ENCODE assay signal across 5 worm cellular contexts in genomic region chrV:2008412-2008811, ce11.
TF ChIP-seq lines count a peak whose summit lies in the region.

No protein-coding gene starts in this region.

TF ChIP-seq in whole organism, L1 larva, 84 proteins besides CTCF, POLR2A, EP300 and RAD21 (continued from another document and continues in another):
- TF ChIP-seq lin-13 (GFP tag; optimal IDR thresholded peaks at IDR 0.05; lab: Kevin White, UChicago) (peak; percentile 41), ets-5 (GFP tag; IDR thresholded peaks at IDR 0.05; lab: Robert Waterston, UW) (no peak), mef-2 (tag; optimal IDR thresholded peaks at IDR 0.05; lab: Kevin White, UChicago) (no peak), pax-3 (tag; optimal IDR thresholded peaks at IDR 0.05; lab: Kevin White, UChicago) (no peak), fkh-4 (tag; optimal IDR thresholded peaks at IDR 0.05; lab: Kevin White, UChicago; ENCODE audit: borderline replicate concordance) (no peak), lin-39 (tag; optimal IDR thresholded peaks at IDR 0.05; lab: Kevin White, UChicago) (no peak), mdl-1 (tag; optimal IDR thresholded peaks at IDR 0.05; lab: Kevin White, UChicago) (peak in 1 of 2 experiments; percentile 14), ceh-8 (GFP tag; optimal IDR thresholded peaks at IDR 0.05; lab: Kevin White, UChicago) (no peak), ceh-88 (GFP tag; IDR thresholded peaks at IDR 0.05; lab: Robert Waterston, UW) (peak; percentile 59; the same call in 1 of the 2 replicates), elt-2 (tag; optimal IDR thresholded peaks at IDR 0.05; lab: Kevin White, UChicago) (no peak), nhr-28 (tag; optimal IDR thresholded peaks at IDR 0.05; lab: Kevin White, UChicago) (no peak), lin-35 (GFP tag; optimal IDR thresholded peaks at IDR 0.05; lab: Kevin White, UChicago) (peak; percentile 19 to 78), fkh-10 (GFP tag; optimal IDR thresholded peaks at IDR 0.05; lab: Kevin White, UChicago) (no peak), alr-1 (tag; optimal IDR thresholded peaks at IDR 0.05; lab: Kevin White, UChicago; ENCODE audit: borderline replicate concordance) (no peak), sox-4 (tag; optimal IDR thresholded peaks at IDR 0.05; lab: Kevin White, UChicago) (no peak), dpl-1 (GFP tag; optimal IDR thresholded peaks at IDR 0.05; lab: Kevin White, UChicago) (peak; percentile 15 to 63 (median 51)), nhr-71 (tag; optimal IDR thresholded peaks at IDR 0.05; lab: Kevin White, UChicago) (peak; percentile 79), ztf-11 (tag; optimal IDR thresholded peaks at IDR 0.05; lab: Kevin White, UChicago) (no peak), xbp-1 (tag; optimal IDR thresholded peaks at IDR 0.05; lab: Kevin White, UChicago) (peak; percentile 13), lsy-2 (tag; optimal IDR thresholded peaks at IDR 0.05; lab: Kevin White, UChicago) (peak; percentile 82 to 97), unc-98 (GFP tag; IDR thresholded peaks at IDR 0.05; lab: Robert Waterston, UW) (no peak), ces-1 (GFP tag; optimal IDR thresholded peaks at IDR 0.05; lab: Kevin White, UChicago) (no peak), C04F5.9 (tag; optimal IDR thresholded peaks at IDR 0.05; lab: Kevin White, UChicago) (peak; percentile 31), egl-13 (tag; optimal IDR thresholded peaks at IDR 0.05; lab: Kevin White, UChicago) (no peak), zip-4 (GFP tag; optimal IDR thresholded peaks at IDR 0.05; lab: Kevin White, UChicago) (no peak), aly-2 (tag; optimal IDR thresholded peaks at IDR 0.05; lab: Kevin White, UChicago) (no peak), pqm-1 (tag; optimal IDR thresholded peaks at IDR 0.05; lab: Kevin White, UChicago) (no peak)

TF ChIP-seq in whole organism, L2 larva, 48 proteins besides CTCF, POLR2A, EP300 and RAD21 (continued from another document):
- TF ChIP-seq F13H6.1 (tag; optimal IDR thresholded peaks at IDR 0.05; lab: Kevin White, UChicago), result no peak
- TF ChIP-seq lsy-2 (tag; optimal IDR thresholded peaks at IDR 0.05; lab: Kevin White, UChicago), result peak; percentile 73 to 96
- peak; percentile 1 for TF ChIP-seq crh-2 (tag; optimal IDR thresholded peaks at IDR 0.05; lab: Kevin White, UChicago)
- peak; percentile 75 for TF ChIP-seq unc-55 (GFP tag; optimal IDR thresholded peaks at IDR 0.05; lab: Kevin White, UChicago)
- no peak for TF ChIP-seq nhr-10 (tag; optimal IDR thresholded peaks at IDR 0.05; lab: Kevin White, UChicago)

TF ChIP-seq in whole organism, L3 larva, 47 proteins besides CTCF, POLR2A, EP300 and RAD21 (continued from another document):
- TF ChIP-seq nhr-11 (tag; optimal IDR thresholded peaks at IDR 0.05; lab: Kevin White, UChicago), result no peak

TF ChIP-seq in whole organism, L4 larva, 104 proteins besides CTCF, POLR2A, EP300 and RAD21 (continued from another document):
- TF ChIP-seq dve-1 (tag; optimal IDR thresholded peaks at IDR 0.05; lab: Kevin White, UChicago; ENCODE audit: insufficient read depth) (peak; percentile 34), lin-13 (GFP tag; optimal IDR thresholded peaks at IDR 0.05; lab: Kevin White, UChicago) (no peak), nhr-77 (tag; optimal IDR thresholded peaks at IDR 0.05; lab: Kevin White, UChicago) (peak; percentile 62), hlh-30 (tag; optimal IDR thresholded peaks at IDR 0.05; lab: Kevin White, UChicago; ENCODE audit: insufficient read depth) (peak; percentile 28), unc-130 (GFP tag; optimal IDR thresholded peaks at IDR 0.05; lab: Kevin White, UChicago) (peak; percentile 91), nhr-28 (tag; optimal IDR thresholded peaks at IDR 0.05; lab: Kevin White, UChicago) (peak; percentile 54), lsy-2 (tag; optimal IDR thresholded peaks at IDR 0.05; lab: Kevin White, UChicago) (peak; percentile 47 to 96), hmg-1.1 (GFP tag; IDR thresholded peaks at IDR 0.05; lab: Robert Waterston, UW) (peak; percentile 50; the same call in 1 of the 2 replicates), snpc-1.2 (GFP tag; IDR thresholded peaks at IDR 0.05; lab: Robert Waterston, UW) (peak; percentile 59; the same call in 1 of the 2 replicates), snpc-4 (tag; optimal IDR thresholded peaks at IDR 0.05; lab: Kevin White, UChicago) (no peak), sdz-12 (GFP tag; optimal IDR thresholded peaks at IDR 0.05; lab: Kevin White, UChicago) (no peak), ctbp-1 (GFP tag; IDR thresholded peaks at IDR 0.05; lab: Robert Waterston, UW) (0 out of 2 replicates have a peak, but pooled peaks have one; percentile 51), madf-9 (GFP tag; conservative IDR thresholded peaks at IDR 0.05; lab: Robert Waterston, UW) (0 out of 2 replicates have a peak, but pooled peaks have one; percentile 33), nhr-102 (tag; optimal IDR thresholded peaks at IDR 0.05; lab: Kevin White, UChicago) (peak; percentile 70), hlh-11 (tag; optimal IDR thresholded peaks at IDR 0.05; lab: Kevin White, UChicago) (peak; percentile 49), daf-19 (GFP tag; conservative IDR thresholded peaks at IDR 0.05; lab: Robert Waterston, UW) (no peak), T26A8.4 (GFP tag; IDR thresholded peaks at IDR 0.05; lab: Robert Waterston, UW) (peak; percentile 67), ceh-20 (GFP tag; IDR thresholded peaks at IDR 0.05; lab: Robert Waterston, UW) (0 out of 2 replicates have a peak, but pooled peaks have one; percentile 65), daf-16 (GFP tag; optimal IDR thresholded peaks at IDR 0.05; lab: Kevin White, UChicago) (no peak), daf-16 (tag; optimal IDR thresholded peaks at IDR 0.05; lab: Kevin White, UChicago) (peak; percentile 25)

TF ChIP-seq in whole organism, young adult, 124 proteins besides CTCF, POLR2A, EP300 and RAD21 (continued from another document and continues in another):
- TF ChIP-seq egrh-3 (GFP tag; IDR thresholded peaks at IDR 0.05; lab: Robert Waterston, UW), result peak; percentile 42; the same call in 1 of the 2 replicates
- TF ChIP-seq mes-4 (tag; optimal IDR thresholded peaks at IDR 0.05; lab: Kevin White, UChicago), result no peak
- TF ChIP-seq Y56A3A.18 (GFP tag; IDR thresholded peaks at IDR 0.05; lab: Robert Waterston, UW), result no peak
- peak; percentile 84 for TF ChIP-seq madf-8 (GFP tag; conservative IDR thresholded peaks at IDR 0.05; lab: Robert Waterston, UW)
- TF ChIP-seq ets-4 (GFP tag; optimal IDR thresholded peaks at IDR 0.05; lab: Kevin White, UChicago), result no peak
- no peak for TF ChIP-seq K11D2.4 (GFP tag; IDR thresholded peaks at IDR 0.05; lab: Robert Waterston, UW)
- no peak for TF ChIP-seq mel-28 (tag; optimal IDR thresholded peaks at IDR 0.05; lab: Kevin White, UChicago; ENCODE audit: borderline replicate concordance)
- peak; percentile 81 for TF ChIP-seq Y67H2A.10 (GFP tag; conservative IDR thresholded peaks at IDR 0.05; lab: Robert Waterston, UW)
- TF ChIP-seq lag-1 (GFP tag; IDR thresholded peaks at IDR 0.05; lab: Robert Waterston, UW), result no peak
- peak; percentile 41; the same call in 1 of the 2 replicates for TF ChIP-seq Y53F4B.3 (GFP tag; IDR thresholded peaks at IDR 0.05; lab: Robert Waterston, UW)
- no peak for TF ChIP-seq C06A6.2 (GFP tag; conservative IDR thresholded peaks at IDR 0.05; lab: Robert Waterston, UW)
- TF ChIP-seq snpc-1.1 (tag; optimal IDR thresholded peaks at IDR 0.05; lab: Kevin White, UChicago; ENCODE audit: insufficient read depth), result no peak
- TF ChIP-seq hlh-26 (GFP tag; conservative IDR thresholded peaks at IDR 0.05; lab: Robert Waterston, UW), result no peak
- peak; percentile 62 for TF ChIP-seq dpl-1 (GFP tag; optimal IDR thresholded peaks at IDR 0.05; lab: Kevin White, UChicago)
- TF ChIP-seq ztf-22 (GFP tag; optimal IDR thresholded peaks at IDR 0.05; lab: Kevin White, UChicago), result no peak
- no peak for TF ChIP-seq sptf-2 (GFP tag; optimal IDR thresholded peaks at IDR 0.05; lab: Kevin White, UChicago)
- TF ChIP-seq lir-1 (GFP tag; conservative IDR thresholded peaks at IDR 0.05; lab: Robert Waterston, UW), result peak; percentile 57; the same call in 1 of the 2 replicates
- TF ChIP-seq C17E4.6 (GFP tag; IDR thresholded peaks at IDR 0.05; lab: Robert Waterston, UW), result no peak
- TF ChIP-seq D2030.7 (GFP tag; IDR thresholded peaks at IDR 0.05; lab: Robert Waterston, UW), result peak; percentile 90
- TF ChIP-seq pha-4 (tag; optimal IDR thresholded peaks at IDR 0.05; lab: Kevin White, UChicago), result no peak
- no peak for TF ChIP-seq T26A5.8 (tag; optimal IDR thresholded peaks at IDR 0.05; lab: Kevin White, UChicago)
- TF ChIP-seq ceh-91 (GFP tag; IDR thresholded peaks at IDR 0.05; lab: Robert Waterston, UW), result peak; percentile 89
- TF ChIP-seq F52B5.7 (tag; optimal IDR thresholded peaks at IDR 0.05; lab: Kevin White, UChicago), result no peak
- peak; percentile 53; the same call in 1 of the 2 replicates for TF ChIP-seq ekl-4 (GFP tag; IDR thresholded peaks at IDR 0.05; lab: Robert Waterston, UW)
- TF ChIP-seq cebp-1 (GFP tag; IDR thresholded peaks at IDR 0.05; lab: Robert Waterston, UW), result peak; percentile 44; the same call in 1 of the 2 replicates
- TF ChIP-seq cebp-1 (tag; optimal IDR thresholded peaks at IDR 0.05; lab: Kevin White, UChicago), result peak; percentile 35
- TF ChIP-seq xnd-1 (tag; optimal IDR thresholded peaks at IDR 0.05; lab: Kevin White, UChicago), result peak; percentile 27
- TF ChIP-seq nhr-27 (tag; optimal IDR thresholded peaks at IDR 0.05; lab: Kevin White, UChicago), result no peak
- peak; percentile 69 for TF ChIP-seq attf-5 (GFP tag; optimal IDR thresholded peaks at IDR 0.05; lab: Kevin White, UChicago)
- TF ChIP-seq snpc-3.4 (tag; optimal IDR thresholded peaks at IDR 0.05; lab: Kevin White, UChicago), result no peak
- no peak for TF ChIP-seq chd-7 (tag; optimal IDR thresholded peaks at IDR 0.05; lab: Kevin White, UChicago)
- 0 out of 2 replicates have a peak, but pooled peaks have one; percentile 41 for TF ChIP-seq egl-44 (GFP tag; IDR thresholded peaks at IDR 0.05; lab: Robert Waterston, UW)
- peak; percentile 0 for TF ChIP-seq nhr-90 (tag; optimal IDR thresholded peaks at IDR 0.05; lab: Kevin White, UChicago)
- no peak for TF ChIP-seq die-1 (tag; optimal IDR thresholded peaks at IDR 0.05; lab: Kevin White, UChicago)
- TF ChIP-seq B0336.3 (GFP tag; IDR thresholded peaks at IDR 0.05; lab: Robert Waterston, UW), result peak; percentile 65
- TF ChIP-seq lin-26 (GFP tag; IDR thresholded peaks at IDR 0.05; lab: Robert Waterston, UW), result no peak
- TF ChIP-seq madf-6 (GFP tag; IDR thresholded peaks at IDR 0.05; lab: Robert Waterston, UW), result peak; percentile 90
- TF ChIP-seq atf-7 (tag; optimal IDR thresholded peaks at IDR 0.05; lab: Kevin White, UChicago), result no peak
- TF ChIP-seq unc-62 (GFP tag; optimal IDR thresholded peaks at IDR 0.05; lab: Kevin White, UChicago), result no peak
- peak; percentile 82 for TF ChIP-seq pbrm-1 (GFP tag; IDR thresholded peaks at IDR 0.05; lab: Robert Waterston, UW)
- TF ChIP-seq egl-18 (GFP tag; IDR thresholded peaks at IDR 0.05; lab: Robert Waterston, UW), result no peak
- TF ChIP-seq akir-1 (GFP tag; optimal IDR thresholded peaks at IDR 0.05; lab: Kevin White, UChicago), result no peak
- TF ChIP-seq hlh-12 (tag; optimal IDR thresholded peaks at IDR 0.05; lab: Kevin White, UChicago), result no peak
- TF ChIP-seq snpc-1.3 (tag; optimal IDR thresholded peaks at IDR 0.05; lab: Kevin White, UChicago; ENCODE audit: insufficient read depth), result peak; percentile 44
- peak; percentile 74 for TF ChIP-seq attf-3 (GFP tag; conservative IDR thresholded peaks at IDR 0.05; lab: Robert Waterston, UW)
- peak in 1 of 3 experiments; percentile 79 for TF ChIP-seq lin-35 (GFP tag; optimal IDR thresholded peaks at IDR 0.05; lab: Kevin White, UChicago)
- TF ChIP-seq let-526 (GFP tag; IDR thresholded peaks at IDR 0.05; lab: Robert Waterston, UW), result 0 out of 2 replicates have a peak, but pooled peaks have one; percentile 52
- TF ChIP-seq B0035.1 (tag; optimal IDR thresholded peaks at IDR 0.05; lab: Kevin White, UChicago), result no peak
- peak; percentile 36 for TF ChIP-seq ztf-18 (tag; optimal IDR thresholded peaks at IDR 0.05; lab: Kevin White, UChicago)
- TF ChIP-seq ceh-40 (GFP tag; IDR thresholded peaks at IDR 0.05; lab: Robert Waterston, UW), result no peak
- peak; percentile 67; the same call in 1 of the 2 replicates for TF ChIP-seq nfyb-1 (GFP tag; IDR thresholded peaks at IDR 0.05; lab: Robert Waterston, UW)
- TF ChIP-seq B0019.2 (GFP tag; conservative IDR thresholded peaks at IDR 0.05; lab: Robert Waterston, UW), result peak; percentile 81
- TF ChIP-seq let-607 (tag; optimal IDR thresholded peaks at IDR 0.05; lab: Kevin White, UChicago), result peak; percentile 44 to 87
- TF ChIP-seq athp-1 (tag; optimal IDR thresholded peaks at IDR 0.05; lab: Kevin White, UChicago), result peak; percentile 68
- peak; percentile 71 for TF ChIP-seq F49E8.2 (tag; optimal IDR thresholded peaks at IDR 0.05; lab: Kevin White, UChicago; ENCODE audit: insufficient read depth)
- peak; percentile 58 for TF ChIP-seq efl-1 (GFP tag; optimal IDR thresholded peaks at IDR 0.05; lab: Kevin White, UChicago)
- peak; percentile 72 for TF ChIP-seq him-1 (tag; optimal IDR thresholded peaks at IDR 0.05; lab: Kevin White, UChicago)
- TF ChIP-seq mcd-1 (GFP tag; IDR thresholded peaks at IDR 0.05; lab: Robert Waterston, UW), result peak; percentile 86
- TF ChIP-seq hsf-1 (GFP tag; IDR thresholded peaks at IDR 0.05; lab: Robert Waterston, UW), result no peak
- TF ChIP-seq F22D6.2 (tag; optimal IDR thresholded peaks at IDR 0.05; lab: Kevin White, UChicago), result no peak
- no peak for TF ChIP-seq F10E7.11 (tag; optimal IDR thresholded peaks at IDR 0.05; lab: Kevin White, UChicago)
- no peak for TF ChIP-seq F55B11.4 (tag; optimal IDR thresholded peaks at IDR 0.05; lab: Kevin White, UChicago; ENCODE audit: borderline replicate concordance, insufficient read depth)
- no peak for TF ChIP-seq nhr-179 (tag; optimal IDR thresholded peaks at IDR 0.05; lab: Kevin White, UChicago)
- TF ChIP-seq snpc-4 (GFP tag; optimal IDR thresholded peaks at IDR 0.05; lab: Kevin White, UChicago), result peak; percentile 29
- peak in 2 of 4 experiments; percentile 25 to 30 for TF ChIP-seq snpc-4 (tag; optimal IDR thresholded peaks at IDR 0.05; lab: Kevin White, UChicago)
- peak; percentile 84; the same call in 1 of the 2 replicates for TF ChIP-seq ztf-28 (GFP tag; IDR thresholded peaks at IDR 0.05; lab: Robert Waterston, UW)
- peak; percentile 43 for TF ChIP-seq ceh-27 (GFP tag; optimal IDR thresholded peaks at IDR 0.05; lab: Kevin White, UChicago)
- TF ChIP-seq Y95B8A.8 (GFP tag; IDR thresholded peaks at IDR 0.05; lab: Robert Waterston, UW), result peak; percentile 79; the same call in 1 of the 2 replicates
- no peak for TF ChIP-seq sea-2 (GFP tag; IDR thresholded peaks at IDR 0.05; lab: Robert Waterston, UW)
- TF ChIP-seq lin-54 (GFP tag; optimal IDR thresholded peaks at IDR 0.05; lab: Kevin White, UChicago), result peak; percentile 76
- no peak for TF ChIP-seq nhr-120 (GFP tag; IDR thresholded peaks at IDR 0.05; lab: Robert Waterston, UW)
- TF ChIP-seq nfya-2 (GFP tag; IDR thresholded peaks at IDR 0.05; lab: Robert Waterston, UW), result no peak
- TF ChIP-seq aptf-3 (GFP tag; IDR thresholded peaks at IDR 0.05; lab: Robert Waterston, UW), result no peak
- no peak for TF ChIP-seq F39B2.1 (GFP tag; IDR thresholded peaks at IDR 0.05; lab: Robert Waterston, UW)
- no peak for TF ChIP-seq zim-3 (tag; optimal IDR thresholded peaks at IDR 0.05; lab: Kevin White, UChicago)
- 0 out of 2 replicates have a peak, but pooled peaks have one; percentile 27 for TF ChIP-seq bed-2 (GFP tag; IDR thresholded peaks at IDR 0.05; lab: Robert Waterston, UW)
- peak; percentile 87 for TF ChIP-seq rcor-1 (GFP tag; IDR thresholded peaks at IDR 0.05; lab: Robert Waterston, UW)
- peak; percentile 72 for TF ChIP-seq Y79H2A.3 (GFP tag; conservative IDR thresholded peaks at IDR 0.05; lab: Robert Waterston, UW)
- peak; percentile 51 for TF ChIP-seq tbp1 (GFP tag; optimal IDR thresholded peaks at IDR 0.05; lab: Kevin White, UChicago)
- no peak for TF ChIP-seq gei-17 (GFP tag; optimal IDR thresholded peaks at IDR 0.05; lab: Kevin White, UChicago)
- TF ChIP-seq nhr-80 (tag; optimal IDR thresholded peaks at IDR 0.05; lab: Kevin White, UChicago), result peak; percentile 61
- TF ChIP-seq zfh-2 (GFP tag; conservative IDR thresholded peaks at IDR 0.05; lab: Robert Waterston, UW), result no peak
